Worm (Caenorhabditis elegans): Measurements from ENCODE around the gene isy-1.

ce11 chrV:11029309-11029708 is 28.8 kb upstream of the isy-1 start:
- TF ChIP-seq flt-1 (GFP tag; IDR thresholded peaks at IDR 0.05), result peak; percentile 47; the same call in 1 of the 2 replicates
- TF ChIP-seq med-1 (GFP tag; optimal IDR thresholded peaks at IDR 0.05; ENCODE audit: insufficient read depth), result no peak
- no peak for TF ChIP-seq ref-1 (GFP tag; conservative IDR thresholded peaks at IDR 0.05)
